Fruit fly (Drosophila melanogaster): ENCODE data around the gene Gr22d.

Gene Gr22d

dm6 chr2L:1790261-1790660 is at the start of gene Gr22d:
Gene Gr22d (minus strand): TSS chr2L:1790361.
- TF ChIP-seq pan (optimal IDR thresholded peaks at IDR 0.05): no peak
- TF ChIP-seq Dll (optimal IDR thresholded peaks at IDR 0.05): no peak
- TF ChIP-seq EcR (GFP tag; optimal IDR thresholded peaks at IDR 0.05): no peak
- TF ChIP-seq usp (GFP tag; optimal IDR thresholded peaks at IDR 0.05): no peak
- TF ChIP-seq psq (optimal IDR thresholded peaks at IDR 0.05): no peak
- TF ChIP-seq CG8478 (optimal IDR thresholded peaks at IDR 0.05): no peak

- TF ChIP-seq psq (optimal IDR thresholded peaks at IDR 0.05) (no peak), pan (optimal IDR thresholded peaks at IDR 0.05) (no peak), Dll (optimal IDR thresholded peaks at IDR 0.05) (no peak), usp (GFP tag; optimal IDR thresholded peaks at IDR 0.05) (no peak), EcR (GFP tag; optimal IDR thresholded peaks at IDR 0.05) (no peak), CG8478 (optimal IDR thresholded peaks at IDR 0.05) (no peak)
Measured at dm6 chr2L:1839019-1839418, 48.9 kb upstream of the Gr22d start.

dm6 chr2L:1837717-1838368 is 47.7 kb upstream of the Gr22d start:
- TF ChIP-seq EcR (GFP tag; optimal IDR thresholded peaks at IDR 0.05): no peak
- no peak for TF ChIP-seq psq (optimal IDR thresholded peaks at IDR 0.05)
- no peak for TF ChIP-seq pan (optimal IDR thresholded peaks at IDR 0.05)
- no peak for TF ChIP-seq Dll (optimal IDR thresholded peaks at IDR 0.05)
- no peak for TF ChIP-seq CG8478 (optimal IDR thresholded peaks at IDR 0.05)
- TF ChIP-seq usp (GFP tag; optimal IDR thresholded peaks at IDR 0.05): no peak

dm6 chr2L:1836238-1836637 is 46.1 kb upstream of the Gr22d start, which contains the start of gene wry:
Gene wry (plus strand): TSS chr2L:1836538.
- no peak for TF ChIP-seq pan (optimal IDR thresholded peaks at IDR 0.05)
- TF ChIP-seq EcR (GFP tag; optimal IDR thresholded peaks at IDR 0.05): no peak
- TF ChIP-seq usp (GFP tag; optimal IDR thresholded peaks at IDR 0.05): no peak
- no peak for TF ChIP-seq CG8478 (optimal IDR thresholded peaks at IDR 0.05)
- TF ChIP-seq Dll (optimal IDR thresholded peaks at IDR 0.05): no peak
- no peak for TF ChIP-seq psq (optimal IDR thresholded peaks at IDR 0.05)

dm6 chr2L:1832465-1832864 is 42.3 kb upstream of the Gr22d start, which contains the start of gene c-cup:
Gene c-cup (minus strand): TSS chr2L:1832565.
- TF ChIP-seq usp (GFP tag; optimal IDR thresholded peaks at IDR 0.05): no peak
- TF ChIP-seq pan (optimal IDR thresholded peaks at IDR 0.05): no peak
- TF ChIP-seq EcR (GFP tag; optimal IDR thresholded peaks at IDR 0.05): no peak
- no peak for TF ChIP-seq psq (optimal IDR thresholded peaks at IDR 0.05)
- TF ChIP-seq Dll (optimal IDR thresholded peaks at IDR 0.05): no peak
- TF ChIP-seq CG8478 (optimal IDR thresholded peaks at IDR 0.05): no peak

- TF ChIP-seq usp (GFP tag; optimal IDR thresholded peaks at IDR 0.05) (no peak), EcR (GFP tag; optimal IDR thresholded peaks at IDR 0.05) (no peak), CG8478 (optimal IDR thresholded peaks at IDR 0.05) (no peak), pan (optimal IDR thresholded peaks at IDR 0.05) (no peak), psq (optimal IDR thresholded peaks at IDR 0.05) (no peak), Dll (optimal IDR thresholded peaks at IDR 0.05) (no peak)
Measured at dm6 chr2L:1828282-1828681, 38.1 kb upstream of the Gr22d start.

- TF ChIP-seq Dll (optimal IDR thresholded peaks at IDR 0.05) (no peak), EcR (GFP tag; optimal IDR thresholded peaks at IDR 0.05) (no peak), usp (GFP tag; optimal IDR thresholded peaks at IDR 0.05) (no peak), pan (optimal IDR thresholded peaks at IDR 0.05) (no peak), CG8478 (optimal IDR thresholded peaks at IDR 0.05) (no peak), psq (optimal IDR thresholded peaks at IDR 0.05) (no peak)
Measured at dm6 chr2L:1826400-1826799, 36.2 kb upstream of the Gr22d start, which contains the start of gene CG31664. Gene CG31664 (minus strand): TSS chr2L:1826500.

- TF ChIP-seq psq (optimal IDR thresholded peaks at IDR 0.05) (no peak), usp (GFP tag; optimal IDR thresholded peaks at IDR 0.05) (no peak), CG8478 (optimal IDR thresholded peaks at IDR 0.05) (no peak), EcR (GFP tag; optimal IDR thresholded peaks at IDR 0.05) (no peak), pan (optimal IDR thresholded peaks at IDR 0.05) (no peak), Dll (optimal IDR thresholded peaks at IDR 0.05) (no peak)
Measured at dm6 chr2L:1823231-1823630, 33.1 kb upstream of the Gr22d start, which contains the start of gene CG31933. Gene CG31933 (minus strand): TSS chr2L:1823331.

- TF ChIP-seq Dll (optimal IDR thresholded peaks at IDR 0.05) (no peak), EcR (GFP tag; optimal IDR thresholded peaks at IDR 0.05) (no peak), CG8478 (optimal IDR thresholded peaks at IDR 0.05) (no peak), usp (GFP tag; optimal IDR thresholded peaks at IDR 0.05) (no peak), pan (optimal IDR thresholded peaks at IDR 0.05) (no peak), psq (optimal IDR thresholded peaks at IDR 0.05) (no peak)
Measured at dm6 chr2L:1794817-1795216, 4.7 kb upstream of the Gr22d start, which contains the start of gene Gr22a. Gene Gr22a (minus strand): TSS chr2L:1794917.

- TF ChIP-seq usp (GFP tag; optimal IDR thresholded peaks at IDR 0.05) (no peak), psq (optimal IDR thresholded peaks at IDR 0.05) (no peak), EcR (GFP tag; optimal IDR thresholded peaks at IDR 0.05) (no peak), CG8478 (optimal IDR thresholded peaks at IDR 0.05) (no peak), Dll (optimal IDR thresholded peaks at IDR 0.05) (no peak), pan (optimal IDR thresholded peaks at IDR 0.05) (no peak)
Measured at dm6 chr2L:1793168-1793567, 3.0 kb upstream of the Gr22d start, which contains the start of gene Gr22b. Gene Gr22b (minus strand): TSS chr2L:1793268.

dm6 chr2L:1791723-1792122 is 1.6 kb upstream of the Gr22d start, which contains the start of gene Gr22c:
Gene Gr22c (minus strand): TSS chr2L:1791823.
- TF ChIP-seq Dll (optimal IDR thresholded peaks at IDR 0.05): no peak
- TF ChIP-seq usp (GFP tag; optimal IDR thresholded peaks at IDR 0.05): no peak
- no peak for TF ChIP-seq pan (optimal IDR thresholded peaks at IDR 0.05)
- TF ChIP-seq CG8478 (optimal IDR thresholded peaks at IDR 0.05): no peak
- no peak for TF ChIP-seq psq (optimal IDR thresholded peaks at IDR 0.05)
- TF ChIP-seq EcR (GFP tag; optimal IDR thresholded peaks at IDR 0.05): no peak

- TF ChIP-seq pan (optimal IDR thresholded peaks at IDR 0.05) (no peak), Dll (optimal IDR thresholded peaks at IDR 0.05) (no peak), psq (optimal IDR thresholded peaks at IDR 0.05) (no peak), EcR (GFP tag; optimal IDR thresholded peaks at IDR 0.05) (no peak), CG8478 (optimal IDR thresholded peaks at IDR 0.05) (no peak), usp (GFP tag; optimal IDR thresholded peaks at IDR 0.05) (no peak)
Measured at dm6 chr2L:1787929-1788328, 2.2 kb downstream of the Gr22d start.

All from whole organism.